Worm (Caenorhabditis elegans) whole organism, L4 larva: ENCODE data around the gene Y105C5A.508.

Experiments used
- T20F7.1 ChIP-seq: fragments of 200-800 bp; sonication (Bioruptor generic); optimal IDR thresholded peaks from 2 replicates; lab custom pipeline; 2018; ENCODE audit warnings: mild to moderate bottlenecking, missing genetic modification characterization, missing compliant biosample characterization
- aly-2 ChIP-seq: sonication (generic microtip); optimal IDR thresholded peaks from 2 replicates; lab custom pipeline; 2018; ENCODE audit warnings: missing biosample characterization, missing genetic modification characterization
- ceh-82 ChIP-seq: sonication (generic microtip); optimal IDR thresholded peaks from 2 replicates; lab custom pipeline; 2017; ENCODE audit warnings: missing biosample characterization, missing genetic modification characterization
- daf-19 ChIP-seq: fragments of 200-800 bp; sonication (Bioruptor generic); conservative IDR thresholded peaks from 2 replicates; pipeline ENCODE4 v1.3.6; 2022; ENCODE audit warnings: missing genetic modification characterization, missing compliant biosample characterization
- fkh-10 ChIP-seq: fragments of 150-350 bp; optimal IDR thresholded peaks from 2 replicates; lab custom pipeline; 2014; ENCODE audit warnings: missing biosample characterization, missing genetic modification reagents, missing genetic modification characterization
- hlh-11 ChIP-seq: fragments of 200-800 bp; sonication (Bioruptor generic); optimal IDR thresholded peaks from 2 replicates; lab custom pipeline; 2018; ENCODE audit warnings: mild to moderate bottlenecking, missing genetic modification characterization, missing compliant biosample characterization
- lin-13 ChIP-seq: fragments of 150-350 bp; optimal IDR thresholded peaks from 2 replicates; lab custom pipeline; 2014; ENCODE audit warnings: missing biosample characterization, missing genetic modification reagents, missing genetic modification characterization
- set-16 ChIP-seq: fragments of 200-800 bp; sonication (Bioruptor generic); IDR thresholded peaks from 2 replicates; pipeline ENCODE4 v1.3.6; 2022; ENCODE audit warnings: missing genetic modification reagents, missing genetic modification characterization, missing compliant biosample characterization
- unc-39 ChIP-seq: sonication (generic microtip); optimal IDR thresholded peaks from 2 replicates; lab custom pipeline; 2017; ENCODE audit warnings: missing biosample characterization, missing genetic modification characterization
- unc-62 ChIP-seq, 3 experiments: fragments of 150-350 bp in 1 of 3; sonication (generic microtip); optimal IDR thresholded peaks in 2 of 3; peaks in 1 of 3; 1 replicate in 1 of 3; 2 replicates in 2 of 3; lab custom pipeline; 2014 to 2017; ENCODE audit warnings: missing biosample characterization in 3 of 3, missing genetic modification characterization in 3 of 3, missing genetic modification reagents in 3 of 3, missing genotype in 1 of 3
- zag-1 ChIP-seq: fragments of 150-350 bp; optimal IDR thresholded peaks from 2 replicates; lab custom pipeline; 2014; ENCODE audit warnings: missing biosample characterization, missing genetic modification characterization
- ztf-11 ChIP-seq: fragments of 150-350 bp; optimal IDR thresholded peaks from 2 replicates; lab custom pipeline; 2014; ENCODE audit warnings: missing biosample characterization, missing genetic modification characterization

DNA sequence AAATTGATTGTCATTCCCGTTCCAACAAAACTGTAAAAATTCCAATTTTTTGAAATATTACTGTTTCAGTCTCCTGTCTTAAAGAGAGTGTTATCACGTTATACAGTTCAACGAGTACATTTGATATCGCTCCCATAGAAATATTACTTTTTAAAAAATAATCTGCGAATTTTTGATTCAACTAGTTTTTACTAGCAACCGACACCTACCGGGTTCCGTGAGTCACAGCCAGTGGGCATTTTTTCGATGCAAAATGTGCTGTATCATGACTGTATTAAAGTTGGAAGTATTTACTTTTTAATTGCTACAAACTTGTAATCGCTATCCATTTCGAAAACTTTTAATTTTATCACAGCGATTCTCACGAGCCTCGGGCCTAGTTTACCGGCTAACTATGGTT is 46.4 kb upstream of the Y105C5A.508 start:
- TF ChIP-seq ceh-82 (tag; lab: Kevin White, UChicago) (no peak), T20F7.1 (GFP tag; lab: Kevin White, UChicago) (no peak), daf-19 (GFP tag; lab: Robert Waterston, UW) (no peak), lin-13 (no peak), fkh-10 (GFP tag; lab: Kevin White, UChicago) (no peak), hlh-11 (tag; lab: Kevin White, UChicago) (no peak), ztf-11 (tag; lab: Kevin White, UChicago) (no peak), aly-2 (no peak), unc-62 (GFP tag; optimal IDR thresholded peaks at IDR 0.05 in 1 of 2; lab: Kevin White, UChicago) (no peak), unc-62 (tag; optimal IDR thresholded peaks at IDR 0.05; lab: Kevin White, UChicago) (no peak), unc-39 (no peak), zag-1 (no peak), set-16 (no peak)
